Worm (Caenorhabditis elegans) whole organism, mixed stage, embryonic: ENCODE measurements around the gene C54F6.6.

Experiments
- M03D4.4 ChIP-seq: sonication (generic microtip); optimal IDR thresholded peaks from 2 replicates; lab custom pipeline; 2017; ENCODE audit warnings: mild to moderate bottlenecking, missing genetic modification characterization, missing compliant biosample characterization
- bed-3 ChIP-seq: fragments of 200-800 bp; sonication (Bioruptor generic); optimal IDR thresholded peaks from 3 replicates; lab custom pipeline; 2018; ENCODE audit warnings: mild to moderate bottlenecking, missing genetic modification characterization, moderate library complexity, missing compliant biosample characterization
- blmp-1 ChIP-seq: fragments of 150-350 bp; optimal IDR thresholded peaks from 2 replicates; lab custom pipeline; 2014; ENCODE audit warnings: missing biosample characterization, missing genetic modification characterization
- ceh-39 ChIP-seq: fragments of 150-350 bp; optimal IDR thresholded peaks from 2 replicates; lab custom pipeline; 2014; ENCODE audit warnings: missing biosample characterization, missing genetic modification characterization
- ceh-43 ChIP-seq: fragments of 200-800 bp; sonication (Bioruptor generic); optimal IDR thresholded peaks from 2 replicates; lab custom pipeline; 2018; ENCODE audit warnings: mild to moderate bottlenecking, missing genetic modification characterization, moderate library complexity, missing compliant biosample characterization
- ceh-83 ChIP-seq: fragments of 200-800 bp; sonication (Bioruptor generic); optimal IDR thresholded peaks from 2 replicates; lab custom pipeline; 2018; ENCODE audit warnings: mild to moderate bottlenecking, missing genetic modification characterization, missing compliant biosample characterization
- ces-1 ChIP-seq: fragments of 150-350 bp; optimal IDR thresholded peaks from 2 replicates; lab custom pipeline; 2014; ENCODE audit warnings: missing biosample characterization, missing genetic modification reagents, missing genetic modification characterization
- cnd-1 ChIP-seq: fragments of 200-800 bp; sonication (Bioruptor generic); optimal IDR thresholded peaks from 2 replicates; lab custom pipeline; 2018; ENCODE audit warnings: mild to moderate bottlenecking, missing genetic modification characterization, missing compliant biosample characterization
- drap-1 ChIP-seq: fragments of 200-800 bp; sonication (Bioruptor generic); optimal IDR thresholded peaks from 3 replicates; lab custom pipeline; 2018; ENCODE audit warnings: mild to moderate bottlenecking, missing genetic modification characterization, missing compliant biosample characterization
- elt-1 ChIP-seq: sonication (generic microtip); optimal IDR thresholded peaks from 2 replicates; lab custom pipeline; 2017; ENCODE audit warnings: missing genetic modification characterization, mild to moderate bottlenecking, missing compliant biosample characterization, antibody characterized with exemption, moderate library complexity, borderline replicate concordance; ENCODE audit not compliant: insufficient read depth
- elt-3 ChIP-seq: fragments of 150-350 bp; optimal IDR thresholded peaks from 2 replicates; lab custom pipeline; 2014; ENCODE audit warnings: missing biosample characterization, missing genetic modification characterization
- flh-1 ChIP-seq: fragments of 200-800 bp; sonication (Bioruptor generic); optimal IDR thresholded peaks from 2 replicates; lab custom pipeline; 2018; ENCODE audit warnings: mild to moderate bottlenecking, missing genetic modification characterization, moderate library complexity, missing compliant biosample characterization
- ham-2 ChIP-seq: fragments of 200-800 bp; sonication (Bioruptor generic); optimal IDR thresholded peaks from 2 replicates; lab custom pipeline; 2018; ENCODE audit warnings: mild to moderate bottlenecking, missing genetic modification characterization, missing compliant biosample characterization
- hlh-1 ChIP-seq: fragments of 150-350 bp; optimal IDR thresholded peaks from 2 replicates; lab custom pipeline; 2014; ENCODE audit warnings: missing biosample characterization, missing genetic modification reagents, missing genetic modification characterization
- lin-32 ChIP-seq: fragments of 200-800 bp; sonication (Bioruptor generic); optimal IDR thresholded peaks from 2 replicates; lab custom pipeline; 2018; ENCODE audit warnings: mild to moderate bottlenecking, missing genetic modification characterization, missing compliant biosample characterization
- lsy-2 ChIP-seq: fragments of 150-350 bp; optimal IDR thresholded peaks from 2 replicates; lab custom pipeline; 2014; ENCODE audit warnings: missing biosample characterization, missing genetic modification characterization
- mep-1 ChIP-seq: fragments of 150-350 bp; optimal IDR thresholded peaks from 2 replicates; lab custom pipeline; 2017; ENCODE audit warnings: missing biosample characterization, missing genetic modification reagents, missing genetic modification characterization, inconsistent platforms
- mls-2 ChIP-seq: sonication (generic microtip); optimal IDR thresholded peaks from 2 replicates; lab custom pipeline; 2016; ENCODE audit warnings: mild to moderate bottlenecking, missing genetic modification characterization, moderate library complexity, missing compliant biosample characterization
- nhr-237 ChIP-seq: fragments of 150-350 bp; optimal IDR thresholded peaks from 2 replicates; lab custom pipeline; 2014; ENCODE audit warnings: missing biosample characterization, missing genetic modification characterization
- nhr-28 ChIP-seq: fragments of 150-350 bp; optimal IDR thresholded peaks from 2 replicates; lab custom pipeline; 2014; ENCODE audit warnings: missing biosample characterization, missing genetic modification characterization
- nhr-76 ChIP-seq: sonication (generic microtip); optimal IDR thresholded peaks from 2 replicates; lab custom pipeline; 2017; ENCODE audit warnings: missing biosample characterization, missing genetic modification characterization
- snpc-4 ChIP-seq: fragments of 150-350 bp; optimal IDR thresholded peaks from 2 replicates; lab custom pipeline; 2014; ENCODE audit warnings: missing biosample characterization, missing genetic modification characterization
- sptf-1 ChIP-seq: sonication (generic microtip); optimal IDR thresholded peaks from 2 replicates; lab custom pipeline; 2017; ENCODE audit warnings: mild to moderate bottlenecking, missing genetic modification characterization, moderate library complexity, missing compliant biosample characterization
- unc-120 ChIP-seq: sonication (generic microtip); optimal IDR thresholded peaks from 2 replicates; lab custom pipeline; 2017; ENCODE audit warnings: missing genetic modification characterization, missing compliant biosample characterization; ENCODE audit not compliant: poor library complexity, severe bottlenecking
- unc-39 ChIP-seq: fragments of 150-350 bp; optimal IDR thresholded peaks from 2 replicates; lab custom pipeline; 2014; ENCODE audit warnings: missing biosample characterization, missing genetic modification characterization
- unc-62 ChIP-seq: fragments of 150-350 bp; optimal IDR thresholded peaks from 2 replicates; lab custom pipeline; 2014; ENCODE audit warnings: missing biosample characterization, missing genetic modification reagents, missing genetic modification characterization
- zip-8 ChIP-seq: fragments of 150-350 bp; optimal IDR thresholded peaks from 2 replicates; lab custom pipeline; 2014; ENCODE audit warnings: missing biosample characterization, missing genetic modification characterization
- ztf-11 ChIP-seq: fragments of 150-350 bp; optimal IDR thresholded peaks from 2 replicates; lab custom pipeline; 2014; ENCODE audit warnings: missing biosample characterization, missing genetic modification characterization

Gene C54F6.6

DNA sequence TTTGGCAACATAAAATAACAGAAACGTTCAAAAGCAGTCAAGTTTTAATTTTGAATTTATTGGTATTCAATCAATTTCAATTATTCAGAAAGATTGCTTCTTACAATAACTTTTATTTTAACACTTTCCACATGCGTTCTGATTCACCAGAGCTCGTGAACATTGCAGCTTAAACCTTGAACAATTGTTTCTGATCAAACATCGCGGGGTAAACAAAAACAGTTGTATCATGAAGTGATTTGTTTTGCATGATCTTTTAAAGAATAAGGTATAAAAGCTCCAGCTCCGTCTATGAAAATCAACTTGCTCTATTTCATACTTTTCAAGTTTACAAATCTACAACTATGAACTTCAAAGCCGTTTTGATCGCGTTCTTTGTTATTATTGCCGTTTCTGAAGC is at the start of gene C54F6.6:
C54F6.6 (plus strand) TSS at position 301 of the 400 bp plus-strand sequence.
- TF ChIP-seq elt-1 (tag; lab: Kevin White, UChicago): no peak
- no peak for TF ChIP-seq ceh-83
- no peak for TF ChIP-seq unc-39 (tag; lab: Kevin White, UChicago)
- no peak for TF ChIP-seq ces-1 (GFP tag; lab: Kevin White, UChicago)
- TF ChIP-seq nhr-76 (tag; lab: Kevin White, UChicago): no peak
- TF ChIP-seq lin-32 (GFP tag; lab: Kevin White, UChicago): no peak

DNA sequence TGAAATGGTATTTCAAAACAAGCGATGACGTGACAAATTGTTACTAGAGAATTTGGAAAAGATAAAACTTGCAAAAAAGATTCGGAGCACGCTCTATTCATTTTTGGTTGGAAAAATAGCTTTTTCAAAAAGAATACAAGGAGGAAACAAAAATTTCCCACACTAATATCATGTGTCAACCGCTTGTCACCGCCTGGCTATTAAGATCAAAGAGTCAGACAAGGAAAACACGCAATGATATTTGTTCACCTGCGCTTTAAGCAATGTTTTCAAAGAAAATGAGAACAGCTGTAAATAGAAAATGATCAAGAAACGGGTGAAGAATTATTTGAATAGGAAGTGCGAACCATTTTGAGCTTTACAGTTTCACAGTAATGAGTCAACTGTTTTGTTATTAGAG is 46.7 kb upstream of the C54F6.6 start, which contains the start of gene srh-125:
srh-125 (minus strand) TSS at position 101 of the 400 bp plus-strand sequence.
- TF ChIP-seq unc-39 (tag; lab: Kevin White, UChicago) (no peak), lin-32 (GFP tag; lab: Kevin White, UChicago) (no peak), elt-1 (tag; lab: Kevin White, UChicago) (no peak), lsy-2 (tag; lab: Kevin White, UChicago) (no peak), zip-8 (tag; lab: Kevin White, UChicago) (no peak), nhr-76 (tag; lab: Kevin White, UChicago) (no peak), blmp-1 (tag; lab: Kevin White, UChicago) (no peak), hlh-1 (tag; lab: Kevin White, UChicago) (no peak), nhr-28 (tag; lab: Kevin White, UChicago) (no peak), bed-3 (GFP tag; lab: Kevin White, UChicago) (no peak), ztf-11 (tag; lab: Kevin White, UChicago) (no peak), mep-1 (tag; lab: Kevin White, UChicago) (no peak)
- TF ChIP-seq, all 35 proteins: peak for 0

ce11 chrV:7478404-7478803 is 45.1 kb upstream of the C54F6.6 start, which contains the start of gene str-190:
Gene str-190, minus strand, starts transcription at chrV:7478504.
- TF ChIP-seq nhr-237 (tag; lab: Kevin White, UChicago) (no peak), ceh-43 (GFP tag; lab: Kevin White, UChicago) (no peak), nhr-76 (tag; lab: Kevin White, UChicago) (no peak), sptf-1 (tag; lab: Kevin White, UChicago) (no peak), ham-2 (GFP tag; lab: Kevin White, UChicago) (no peak), cnd-1 (tag; lab: Kevin White, UChicago) (no peak), elt-3 (no peak), mls-2 (tag; lab: Kevin White, UChicago) (no peak), nhr-28 (tag; lab: Kevin White, UChicago) (no peak), hlh-1 (tag; lab: Kevin White, UChicago) (no peak), bed-3 (GFP tag; lab: Kevin White, UChicago) (no peak), flh-1 (GFP tag; lab: Kevin White, UChicago) (no peak), mep-1 (tag; lab: Kevin White, UChicago) (no peak), unc-120 (tag; lab: Kevin White, UChicago) (no peak), ceh-39 (no peak), zip-8 (tag; lab: Kevin White, UChicago) (no peak), ztf-11 (tag; lab: Kevin White, UChicago) (no peak)

DNA sequence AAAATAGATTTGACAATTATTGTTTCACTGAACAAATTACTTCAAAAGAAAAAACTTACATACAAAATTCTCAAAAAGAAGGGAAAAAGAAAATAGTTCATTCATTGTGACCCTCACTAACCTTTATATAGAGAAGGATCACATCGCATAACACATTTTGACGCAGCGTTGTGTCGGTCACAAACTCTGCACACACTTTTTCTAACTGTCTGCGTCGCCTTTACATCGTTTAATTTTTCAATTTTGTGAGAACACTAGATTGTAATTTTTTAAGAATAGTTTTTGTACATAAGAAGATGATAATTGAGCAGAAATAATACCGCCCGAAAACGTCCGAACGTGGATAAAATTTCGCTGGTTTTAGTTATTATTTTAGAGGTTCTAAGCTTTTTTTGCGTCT is 42.5 kb upstream of the C54F6.6 start, which contains the start of gene C18B10.6:
C18B10.6 (minus strand) TSS at position 101 of the 400 bp plus-strand sequence.
- TF ChIP-seq elt-1 (tag; lab: Kevin White, UChicago) (no peak), ceh-39 (no peak), M03D4.4 (tag; lab: Kevin White, UChicago) (no peak), unc-62 (GFP tag; lab: Kevin White, UChicago) (no peak)

DNA sequence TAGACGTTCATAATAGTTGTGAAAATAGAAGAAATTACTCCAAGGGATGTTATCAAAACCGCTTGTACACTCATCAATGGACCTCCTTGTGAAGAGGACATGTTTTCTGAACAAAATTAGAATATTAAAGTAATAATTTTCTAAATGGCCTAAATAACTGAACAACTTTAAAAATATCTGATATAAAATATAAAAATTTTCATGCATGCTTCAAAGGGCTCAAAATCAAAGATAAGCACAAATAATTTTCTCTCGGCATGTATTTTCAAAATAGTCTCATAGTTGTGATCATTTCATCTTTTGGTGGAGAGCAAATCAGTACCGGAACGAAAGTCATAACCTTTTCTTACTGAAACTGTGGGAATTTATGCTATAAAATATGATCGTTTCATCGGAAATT is 38.5 kb upstream of the C54F6.6 start, which contains the start of gene srbc-8:
srbc-8 (minus strand) TSS at position 101 of the 400 bp plus-strand sequence.
- no peak for TF ChIP-seq cnd-1 (tag; lab: Kevin White, UChicago)
- TF ChIP-seq ceh-43 (GFP tag; lab: Kevin White, UChicago): no peak
- no peak for TF ChIP-seq ceh-83
- TF ChIP-seq nhr-237 (tag; lab: Kevin White, UChicago): no peak
- no peak for TF ChIP-seq snpc-4
- no peak for TF ChIP-seq drap-1
- TF ChIP-seq unc-120 (tag; lab: Kevin White, UChicago): no peak
- TF ChIP-seq mep-1 (tag; lab: Kevin White, UChicago): no peak
- no peak for TF ChIP-seq elt-3
- TF ChIP-seq bed-3 (GFP tag; lab: Kevin White, UChicago): no peak
